Fruit fly (Drosophila melanogaster): ENCODE measurements around the gene CG3769.

dm6 chr2L:9415053-9415452 is 20.1 kb upstream of the CG3769 start, which contains the start of gene Shawl:
- TF ChIP-seq CG9948 (tag; optimal IDR thresholded peaks at IDR 0.05) = no peak
- TF ChIP-seq CG14655 (GFP tag; optimal IDR thresholded peaks at IDR 0.05) = no peak
- no peak for TF ChIP-seq CG4496 (GFP tag; IDR thresholded peaks at IDR 0.05)
- TF ChIP-seq CG12605 (GFP tag; IDR thresholded peaks at IDR 0.05) = no peak
- TF ChIP-seq Pif1B (GFP tag; optimal IDR thresholded peaks at IDR 0.05) = no peak
- no peak for TF ChIP-seq CG10348 (GFP tag; IDR thresholded peaks at IDR 0.05)
- TF ChIP-seq CG8301 (tag; optimal IDR thresholded peaks at IDR 0.05) = no peak
- no peak for TF ChIP-seq Ets98B (GFP tag; IDR thresholded peaks at IDR 0.05)
- no peak for TF ChIP-seq Pif1A (GFP tag; optimal IDR thresholded peaks at IDR 0.05)
- TF ChIP-seq CG32121 (GFP tag; IDR thresholded peaks at IDR 0.05) = no peak
- no peak for TF ChIP-seq EcR (GFP tag; optimal IDR thresholded peaks at IDR 0.05)
- TF ChIP-seq rn (GFP tag; IDR thresholded peaks at IDR 0.05) = no peak

All from whole organism, pupa.